Fruit fly (Drosophila melanogaster) whole organism, pupa: Measurements from ENCODE around the gene Pburs.

Experiments
- CG10348 ChIP-seq: fragments of 200-800 bp; sonication (Bioruptor generic); IDR thresholded peaks from 2 replicates; pipeline ENCODE4 v1.3.6; 2022; ENCODE audit warnings: missing biosample characterization, missing genetic modification characterization
- CG12605 ChIP-seq: fragments of 200-800 bp; sonication (Bioruptor generic); IDR thresholded peaks from 2 replicates; pipeline ENCODE4 v1.3.6; 2022; ENCODE audit warnings: missing biosample characterization, missing genetic modification characterization
- CG13204 ChIP-seq: fragments of 200-800 bp; sonication (Bioruptor generic); optimal IDR thresholded peaks from 2 replicates; lab custom pipeline; 2018; ENCODE audit warnings: missing biosample characterization, mild to moderate bottlenecking, missing genetic modification characterization, moderate library complexity
- CG14655 ChIP-seq: fragments of 200-800 bp; sonication (Bioruptor generic); optimal IDR thresholded peaks from 3 replicates; lab custom pipeline; 2017; ENCODE audit warnings: mild to moderate bottlenecking, missing biosample characterization, missing genetic modification reagents, missing genetic modification characterization
- CG15710 ChIP-seq: fragments of 200-800 bp; sonication (Bioruptor generic); optimal IDR thresholded peaks from 2 replicates; lab custom pipeline; 2018; ENCODE audit warnings: missing biosample characterization, mild to moderate bottlenecking, missing genetic modification characterization, moderate library complexity
- CG17806 ChIP-seq: fragments of 200-800 bp; sonication (Bioruptor generic); optimal IDR thresholded peaks from 2 replicates; lab custom pipeline; 2018; ENCODE audit warnings: missing biosample characterization, mild to moderate bottlenecking, missing genetic modification characterization, moderate library complexity
- CG32121 ChIP-seq: fragments of 200-800 bp; sonication (Bioruptor generic); IDR thresholded peaks from 2 replicates; pipeline ENCODE4 v1.3.6; 2022; ENCODE audit warnings: missing biosample characterization, missing genetic modification characterization
- CG34367 ChIP-seq: fragments of 200-800 bp; sonication (Bioruptor generic); optimal IDR thresholded peaks from 2 replicates; lab custom pipeline; 2018; ENCODE audit warnings: missing biosample characterization, mild to moderate bottlenecking, missing genetic modification characterization
- CG4496 ChIP-seq: fragments of 200-800 bp; sonication (Bioruptor generic); IDR thresholded peaks from 3 replicates; pipeline ENCODE4 v1.3.6; 2022; ENCODE audit warnings: missing biosample characterization, missing genetic modification characterization
- CG8159 ChIP-seq: fragments of 200-800 bp; sonication (Bioruptor generic); optimal IDR thresholded peaks from 3 replicates; lab custom pipeline; 2018; ENCODE audit warnings: missing biosample characterization, mild to moderate bottlenecking, missing genetic modification characterization, moderate library complexity
- CG8301 ChIP-seq: fragments of 200-800 bp; sonication (Bioruptor generic); optimal IDR thresholded peaks from 2 replicates; lab custom pipeline; 2018; ENCODE audit warnings: missing biosample characterization, mild to moderate bottlenecking, missing genetic modification characterization
- CG9948 ChIP-seq: fragments of 200-800 bp; sonication (Bioruptor generic); optimal IDR thresholded peaks from 2 replicates; lab custom pipeline; 2018; ENCODE audit warnings: missing biosample characterization, mild to moderate bottlenecking, missing genetic modification characterization, moderate library complexity
- D1 ChIP-seq: fragments of 200-800 bp; sonication (Bioruptor generic); optimal IDR thresholded peaks from 2 replicates; lab custom pipeline; 2018; ENCODE audit warnings: missing biosample characterization, mild to moderate bottlenecking, missing genetic modification characterization, moderate library complexity
- EcR ChIP-seq: fragments of 200-800 bp; sonication (Bioruptor generic); optimal IDR thresholded peaks from 3 replicates; lab custom pipeline; 2019; ENCODE audit warnings: missing biosample characterization, missing genetic modification characterization, mild to moderate bottlenecking, moderate library complexity, missing genetic modification reagents
- Ets98B ChIP-seq: fragments of 200-800 bp; sonication (Bioruptor generic); IDR thresholded peaks from 2 replicates; pipeline ENCODE4 v1.3.6; 2022; ENCODE audit warnings: missing biosample characterization, missing genetic modification characterization
- Pif1A ChIP-seq: fragments of 200-800 bp; sonication (Bioruptor generic); optimal IDR thresholded peaks from 3 replicates; lab custom pipeline; 2016; ENCODE audit warnings: missing biosample characterization, missing genetic modification characterization
- Pif1B ChIP-seq: fragments of 200-800 bp; sonication (Bioruptor generic); optimal IDR thresholded peaks from 3 replicates; lab custom pipeline; 2016; ENCODE audit warnings: missing biosample characterization, missing genetic modification characterization
- Snoo ChIP-seq: fragments of 200-800 bp; sonication (Bioruptor generic); optimal IDR thresholded peaks from 3 replicates; lab custom pipeline; 2017; ENCODE audit warnings: missing biosample characterization, mild to moderate bottlenecking, missing genetic modification characterization, inconsistent platforms
- fd96Ca ChIP-seq: fragments of 200-800 bp; sonication (Bioruptor generic); IDR thresholded peaks from 3 replicates; pipeline ENCODE4 v1.3.6; 2022; ENCODE audit warnings: missing biosample characterization, missing genetic modification characterization
- gl ChIP-seq: fragments of 200-800 bp; sonication (Bioruptor generic); optimal IDR thresholded peaks from 2 replicates; lab custom pipeline; 2018; ENCODE audit warnings: missing biosample characterization, mild to moderate bottlenecking, missing genetic modification characterization
- rn ChIP-seq: fragments of 200-800 bp; sonication (Bioruptor generic); IDR thresholded peaks from 2 replicates; pipeline ENCODE4 v1.3.6; 2022; ENCODE audit warnings: missing biosample characterization, missing genetic modification characterization

Gene Pburs

DNA sequence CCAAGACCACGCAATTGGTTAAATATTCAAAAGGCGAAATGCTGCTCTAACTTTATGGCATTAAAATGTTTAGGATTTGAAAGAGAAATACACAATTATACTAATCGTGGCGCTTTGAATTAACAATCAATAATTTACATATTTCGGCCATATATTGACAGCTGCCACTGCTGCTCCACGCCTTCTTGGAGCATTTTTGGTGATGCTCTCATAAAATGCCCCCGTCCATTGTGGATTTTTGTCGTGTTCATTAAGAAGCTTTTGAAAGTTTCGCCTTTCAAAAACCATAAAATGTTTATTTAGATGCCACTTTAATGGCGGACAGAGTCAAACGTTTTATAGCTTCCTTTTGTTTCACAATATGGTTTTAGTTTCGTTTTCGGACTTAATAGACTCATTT is 6.0 kb downstream of the Pburs start:
- TF ChIP-seq CG15710 (tag; lab: Kevin White, UChicago), result no peak
- TF ChIP-seq CG4496, result no peak
- no peak for TF ChIP-seq CG34367 (tag; lab: Kevin White, UChicago)
- no peak for TF ChIP-seq CG8159 (tag; lab: Kevin White, UChicago)
- TF ChIP-seq CG32121 (GFP tag; lab: Robert Waterston, UW), result no peak
- TF ChIP-seq CG14655 (GFP tag; lab: Kevin White, UChicago), result no peak
- TF ChIP-seq EcR, result no peak
- TF ChIP-seq CG9948 (tag; lab: Kevin White, UChicago), result no peak
- TF ChIP-seq rn, result no peak
- no peak for TF ChIP-seq Pif1A (GFP tag; lab: Kevin White, UChicago)
- no peak for TF ChIP-seq CG8301
- no peak for TF ChIP-seq CG12605 (GFP tag; lab: Robert Waterston, UW)
- no peak for TF ChIP-seq fd96Ca (GFP tag; lab: Robert Waterston, UW)
- TF ChIP-seq CG17806 (tag; lab: Kevin White, UChicago), result no peak
- TF ChIP-seq CG10348 (GFP tag; lab: Robert Waterston, UW), result no peak
- TF ChIP-seq D1 (tag; lab: Kevin White, UChicago), result no peak
- no peak for TF ChIP-seq CG13204 (GFP tag; lab: Kevin White, UChicago)
- no peak for TF ChIP-seq Snoo (tag; lab: Kevin White, UChicago)

DNA sequence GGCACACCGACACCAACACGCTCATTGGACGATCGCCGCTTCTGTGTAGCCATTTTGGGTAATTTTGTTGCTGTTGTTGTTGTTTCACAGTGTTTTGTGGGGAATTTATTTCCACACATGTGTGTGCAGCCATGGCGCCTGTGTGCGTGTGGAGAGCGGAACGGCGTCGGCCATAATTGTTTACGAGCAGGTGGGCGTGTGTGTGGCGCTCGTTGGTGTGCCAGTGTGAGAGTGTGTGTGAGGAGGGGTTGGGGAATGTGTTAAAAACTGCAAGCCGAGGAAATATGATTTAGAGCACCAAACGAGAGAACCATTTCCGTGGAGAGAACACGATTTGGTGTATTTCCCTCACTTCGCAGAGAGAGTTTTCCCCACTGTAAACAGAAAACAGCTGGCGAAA is 6.8 kb downstream of the Pburs start:
- peak; percentile 37; the same call in 1 of the 2 replicates for TF ChIP-seq Ets98B (GFP tag; lab: Robert Waterston, UW)
- TF ChIP-seq CG8301, result no peak
- TF ChIP-seq fd96Ca (GFP tag; lab: Robert Waterston, UW), result peak; percentile 52; the same call in 2 of the 3 replicates
- peak; percentile 73 for TF ChIP-seq CG4496
- no peak for TF ChIP-seq CG9948 (tag; lab: Kevin White, UChicago)
- 0 out of 2 replicates have a peak, but pooled peaks have one; percentile 21 for TF ChIP-seq CG32121 (GFP tag; lab: Robert Waterston, UW)
- peak; percentile 10 for TF ChIP-seq CG13204 (GFP tag; lab: Kevin White, UChicago)
- TF ChIP-seq CG34367 (tag; lab: Kevin White, UChicago), result no peak
- TF ChIP-seq, all 21 proteins: peak for 5

DNA sequence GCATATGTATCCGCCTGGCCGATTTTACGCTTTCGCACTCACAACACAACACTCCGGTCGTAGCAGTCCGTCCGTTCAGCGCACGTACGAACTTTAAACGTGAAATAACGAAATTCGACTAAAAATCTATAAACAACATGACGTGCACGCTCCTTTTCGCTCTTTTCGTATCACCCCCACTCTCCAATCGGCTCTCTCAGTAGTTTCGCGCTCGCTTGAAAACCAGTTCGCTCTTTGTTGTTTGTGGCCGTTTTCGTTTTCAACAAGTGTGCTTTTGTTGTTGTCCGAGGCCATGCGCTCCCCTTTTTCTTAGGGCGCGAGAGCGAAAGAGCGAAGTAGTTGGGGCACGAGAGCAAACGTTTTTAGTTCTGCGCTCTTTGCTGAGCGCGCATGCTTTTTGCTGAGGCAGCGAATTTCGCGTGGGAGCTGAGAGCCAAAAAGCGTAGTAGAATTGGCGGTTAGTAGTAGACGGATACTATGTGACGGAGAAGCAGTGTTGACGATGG is 7.7 kb downstream of the Pburs start, which contains the start of gene elB:
Gene elB, minus strand, starts transcription at position 122 of the 506 bp plus-strand sequence.
- TF ChIP-seq CG13204 (GFP tag; lab: Kevin White, UChicago) (peak; percentile 33), EcR (peak; percentile 50), fd96Ca (GFP tag; lab: Robert Waterston, UW) (peak; percentile 77), Pif1A (GFP tag; lab: Kevin White, UChicago) (peak; percentile 42), CG8159 (tag; lab: Kevin White, UChicago) (no peak), Ets98B (GFP tag; lab: Robert Waterston, UW) (peak; percentile 69; the same call in 1 of the 2 replicates), CG4496 (no peak), CG34367 (tag; lab: Kevin White, UChicago) (no peak), Snoo (tag; lab: Kevin White, UChicago) (no peak), gl (peak; percentile 8), CG8301 (peak; percentile 35), CG12605 (GFP tag; lab: Robert Waterston, UW) (peak; percentile 82), CG32121 (GFP tag; lab: Robert Waterston, UW) (peak; percentile 68), D1 (tag; lab: Kevin White, UChicago) (no peak), Pif1B (peak; percentile 82)

DNA sequence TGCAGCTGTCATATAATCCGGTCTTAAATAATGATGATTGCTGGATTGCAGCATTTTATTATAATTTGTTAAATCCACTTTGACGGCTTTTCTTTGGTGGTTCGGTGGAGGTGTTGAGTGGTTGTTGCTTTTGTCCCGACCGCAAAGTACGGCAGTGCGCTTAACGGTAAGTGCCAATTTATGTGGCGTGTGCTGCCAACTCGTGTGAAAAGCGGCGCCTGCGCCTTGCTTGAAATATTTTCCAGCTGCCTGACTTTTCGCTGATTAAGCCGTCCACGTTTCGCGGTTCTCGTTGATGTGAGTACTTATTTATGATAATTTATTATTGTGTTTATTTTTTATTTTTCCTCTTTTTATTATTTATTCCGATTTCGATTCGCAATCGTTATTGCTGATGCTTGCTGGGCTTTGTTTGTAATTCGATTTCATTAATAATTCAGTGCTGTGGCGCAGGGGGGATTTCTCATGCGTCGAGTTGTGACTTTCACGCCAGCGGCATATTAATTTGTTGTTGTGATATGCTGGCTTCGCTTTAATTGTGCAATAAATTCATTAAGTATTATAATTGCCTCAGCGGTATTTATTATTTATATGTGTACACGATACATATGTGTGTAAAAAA is 8.6 kb downstream of the Pburs start:
- TF ChIP-seq CG17806 (tag; lab: Kevin White, UChicago) (no peak), rn (no peak), CG4496 (no peak), Pif1A (GFP tag; lab: Kevin White, UChicago) (no peak), Pif1B (no peak), CG34367 (tag; lab: Kevin White, UChicago) (no peak), CG13204 (GFP tag; lab: Kevin White, UChicago) (no peak), CG14655 (GFP tag; lab: Kevin White, UChicago) (no peak), fd96Ca (GFP tag; lab: Robert Waterston, UW) (no peak), CG12605 (GFP tag; lab: Robert Waterston, UW) (no peak), CG9948 (tag; lab: Kevin White, UChicago) (no peak)

DNA sequence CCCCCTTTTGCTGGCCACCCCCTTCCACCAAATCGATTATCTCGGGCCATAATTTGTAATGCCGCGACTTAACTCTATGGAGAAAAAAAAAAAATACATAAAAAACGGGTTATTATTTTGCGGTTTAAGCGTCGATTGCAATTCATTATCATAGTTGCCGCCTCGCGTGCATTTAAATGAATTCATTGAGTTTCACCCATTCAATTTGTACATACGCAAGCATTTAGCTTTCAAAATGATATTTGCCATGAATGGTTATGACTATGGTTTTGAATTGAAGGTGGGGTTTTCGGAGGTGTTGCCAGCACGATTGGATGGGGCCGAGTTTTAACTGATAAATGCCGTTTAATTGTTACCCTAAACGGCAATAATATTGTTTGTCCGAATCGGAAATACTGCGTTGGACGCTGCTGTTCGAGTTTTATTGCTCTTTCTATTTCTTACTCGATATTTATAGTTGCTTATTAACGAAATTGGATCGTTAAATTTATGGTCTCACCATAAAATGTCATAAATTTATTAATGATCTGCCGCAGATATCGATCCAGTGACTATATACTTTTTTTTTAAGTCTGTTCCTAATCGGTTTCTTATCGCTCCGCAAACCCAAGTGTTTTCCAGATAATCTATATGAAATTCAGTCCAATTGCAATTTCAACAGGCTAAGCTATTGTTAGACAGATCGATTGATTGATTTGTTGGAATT is 12.2 kb downstream of the Pburs start:
- no peak for TF ChIP-seq fd96Ca (GFP tag; lab: Robert Waterston, UW)
- no peak for TF ChIP-seq CG8159 (tag; lab: Kevin White, UChicago)
- TF ChIP-seq CG4496, result 0 out of 3 replicates have a peak, but pooled peaks have one; percentile 19
- TF ChIP-seq CG15710 (tag; lab: Kevin White, UChicago), result no peak
- TF ChIP-seq CG14655 (GFP tag; lab: Kevin White, UChicago), result no peak

DNA sequence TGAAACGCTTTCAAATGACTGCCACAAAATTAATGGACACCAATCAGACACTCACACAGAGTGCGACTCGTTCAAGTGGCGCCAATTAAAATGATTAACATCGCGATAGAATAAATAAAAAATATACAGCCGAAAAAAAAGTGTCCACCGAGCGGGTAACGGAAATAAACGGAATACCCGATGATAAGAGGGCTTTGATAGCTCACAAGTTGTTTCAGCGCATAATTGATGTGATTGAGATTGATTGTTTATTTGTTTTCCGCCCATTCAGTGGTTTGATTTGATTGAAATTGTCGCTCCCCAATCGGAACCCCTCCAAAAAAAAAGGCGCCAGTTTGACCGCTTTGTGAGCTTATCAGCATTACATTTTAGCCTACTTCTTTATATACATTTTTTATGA is 13.6 kb downstream of the Pburs start:
- no peak for TF ChIP-seq fd96Ca (GFP tag; lab: Robert Waterston, UW)
- no peak for TF ChIP-seq EcR
- no peak for TF ChIP-seq rn
- TF ChIP-seq CG10348 (GFP tag; lab: Robert Waterston, UW), result no peak
- TF ChIP-seq gl, result no peak
- TF ChIP-seq D1 (tag; lab: Kevin White, UChicago), result no peak
- TF ChIP-seq CG15710 (tag; lab: Kevin White, UChicago), result no peak
